Worm (Caenorhabditis elegans): ENCODE results near the gene vrp-1.

DNA sequence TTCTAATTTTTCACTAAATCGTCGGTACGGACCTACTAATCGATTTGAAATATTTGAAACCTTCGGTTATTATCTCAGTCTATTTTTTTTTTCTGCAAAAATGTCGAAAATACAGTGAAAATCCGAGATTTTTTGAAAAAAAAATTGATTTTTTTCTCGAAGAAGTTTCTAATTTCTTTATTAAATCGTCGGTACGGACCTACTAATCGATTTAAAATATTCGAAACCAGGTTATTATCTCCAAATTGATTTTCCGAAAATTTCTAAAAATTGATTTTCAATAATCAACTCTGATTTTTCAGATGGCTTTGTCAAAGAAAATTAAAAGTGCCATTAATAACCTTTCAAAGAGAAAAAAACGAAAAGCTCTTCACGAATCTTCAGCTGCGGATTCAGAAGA, 41.0 kb downstream of the vrp-1 start, which contains the start of gene ivph-3:
- TF ChIP-seq pes-1 (GFP tag; IDR thresholded peaks at IDR 0.05) (no peak), hnd-1 (tag; optimal IDR thresholded peaks at IDR 0.05) (no peak), ama-1 (optimal IDR thresholded peaks at IDR 0.05) (no peak), hmbx-1 (tag; optimal IDR thresholded peaks at IDR 0.05) (no peak)

Data from whole organism, early embryonic.